Fruit fly (Drosophila melanogaster) S2 (cell line): ENCODE results near the gene CG15725.

Source experiments
- CG8478 ChIP-seq: fragments of >200 bp; optimal IDR thresholded peaks from 2 replicates; lab custom pipeline; 2018
- CTCF ChIP-seq, 2 experiments: fragments of >200 bp; optimal IDR thresholded peaks; 2 replicates each; lab custom pipeline; 2018

dm6 chrX:12705554-12705953 is at the start of gene CG15725:
- TF ChIP-seq CG8478 (lab: Kevin White, UChicago) (no peak), CTCF (optimal IDR thresholded peaks at IDR 0.05; lab: Kevin White, UChicago) (no peak)
